Worm (Caenorhabditis elegans): ENCODE results near the gene unc-52.

- TF ChIP-seq skn-1 (tag; optimal IDR thresholded peaks at IDR 0.05), result no peak
- no peak for TF ChIP-seq unc-39 (tag; optimal IDR thresholded peaks at IDR 0.05)
- no peak for TF ChIP-seq ceh-16 (tag; optimal IDR thresholded peaks at IDR 0.05)
- no peak for TF ChIP-seq nhr-12 (tag; optimal IDR thresholded peaks at IDR 0.05)
- TF ChIP-seq egl-27 (tag; optimal IDR thresholded peaks at IDR 0.05), result no peak
- TF ChIP-seq lin-39 (tag; optimal IDR thresholded peaks at IDR 0.05), result no peak
- TF ChIP-seq ama-1 (optimal IDR thresholded peaks at IDR 0.05), result no peak
- no peak for TF ChIP-seq nhr-77 (tag; optimal IDR thresholded peaks at IDR 0.05)
Observed at ce11 chrII:14626883-14627282, 57.4 kb downstream of the unc-52 start.

Data from whole organism, L3 larva.